Worm (Caenorhabditis elegans): ENCODE measurements around the gene glb-13.

Gene glb-13

DNA sequence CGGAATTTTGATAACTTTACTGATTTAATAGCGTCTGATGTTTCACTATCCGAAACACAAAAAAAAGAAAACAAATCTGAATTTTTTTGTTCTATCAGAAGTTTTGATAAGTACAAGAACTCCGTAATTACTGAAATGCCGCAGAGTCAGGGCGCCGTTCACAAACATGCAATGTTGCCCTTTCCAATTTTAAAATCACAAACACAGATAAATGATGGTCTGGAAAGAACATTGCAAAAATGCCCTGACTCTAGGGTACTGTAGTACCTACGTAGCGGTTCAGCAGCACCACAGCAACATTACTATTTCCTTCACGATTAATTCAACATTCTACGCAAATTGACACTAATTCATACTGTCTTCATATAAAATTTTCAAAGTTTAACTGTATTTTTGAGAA is 28.4 kb upstream of the glb-13 start:
- TF ChIP-seq blmp-1 (tag; optimal IDR thresholded peaks at IDR 0.05), result no peak
- TF ChIP-seq zip-8 (tag; optimal IDR thresholded peaks at IDR 0.05), result no peak

DNA sequence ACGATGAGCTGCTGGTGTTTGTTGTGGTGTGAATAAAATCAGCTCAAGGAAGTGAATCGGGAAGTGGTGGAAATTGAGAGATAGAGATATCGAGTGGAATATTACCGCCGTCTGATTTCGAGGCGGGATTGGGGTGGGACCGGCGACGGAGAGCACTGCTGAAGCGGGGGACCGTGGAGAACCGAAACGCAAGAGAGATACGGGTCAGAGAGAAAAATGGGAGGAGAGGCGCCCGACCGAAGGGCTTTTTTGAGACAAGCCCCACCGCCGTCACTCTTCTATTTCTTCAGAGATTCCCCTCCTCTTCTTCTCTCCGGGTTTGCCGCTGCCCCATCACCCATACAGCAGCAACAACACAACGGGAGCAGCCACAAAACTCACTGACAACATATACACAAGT is 27.8 kb upstream of the glb-13 start:
- TF ChIP-seq lin-32 (GFP tag; optimal IDR thresholded peaks at IDR 0.05), result no peak
- no peak for TF ChIP-seq flh-1 (GFP tag; optimal IDR thresholded peaks at IDR 0.05)
- no peak for TF ChIP-seq mls-2 (tag; optimal IDR thresholded peaks at IDR 0.05)
- no peak for TF ChIP-seq snpc-4 (tag; optimal IDR thresholded peaks at IDR 0.05)
- no peak for TF ChIP-seq nhr-28 (tag; optimal IDR thresholded peaks at IDR 0.05)
- TF ChIP-seq ceh-43 (GFP tag; optimal IDR thresholded peaks at IDR 0.05), result no peak
- no peak for TF ChIP-seq nhr-12 (tag; optimal IDR thresholded peaks at IDR 0.05)
- no peak for TF ChIP-seq hlh-1 (tag; optimal IDR thresholded peaks at IDR 0.05)
- no peak for TF ChIP-seq ham-2 (GFP tag; optimal IDR thresholded peaks at IDR 0.05)
- TF ChIP-seq sem-2 (GFP tag; optimal IDR thresholded peaks at IDR 0.05), result no peak
- TF ChIP-seq ces-1 (GFP tag; optimal IDR thresholded peaks at IDR 0.05), result no peak
- no peak for TF ChIP-seq unc-62 (GFP tag; optimal IDR thresholded peaks at IDR 0.05)
- TF ChIP-seq tbx-8 (GFP tag; optimal IDR thresholded peaks at IDR 0.05), result no peak
- TF ChIP-seq unc-120 (tag; optimal IDR thresholded peaks at IDR 0.05; ENCODE audit: poor library complexity, severe bottlenecking), result no peak
- no peak for TF ChIP-seq ceh-39 (tag; optimal IDR thresholded peaks at IDR 0.05)
- no peak for TF ChIP-seq pha-4 (tag; optimal IDR thresholded peaks at IDR 0.05)

DNA sequence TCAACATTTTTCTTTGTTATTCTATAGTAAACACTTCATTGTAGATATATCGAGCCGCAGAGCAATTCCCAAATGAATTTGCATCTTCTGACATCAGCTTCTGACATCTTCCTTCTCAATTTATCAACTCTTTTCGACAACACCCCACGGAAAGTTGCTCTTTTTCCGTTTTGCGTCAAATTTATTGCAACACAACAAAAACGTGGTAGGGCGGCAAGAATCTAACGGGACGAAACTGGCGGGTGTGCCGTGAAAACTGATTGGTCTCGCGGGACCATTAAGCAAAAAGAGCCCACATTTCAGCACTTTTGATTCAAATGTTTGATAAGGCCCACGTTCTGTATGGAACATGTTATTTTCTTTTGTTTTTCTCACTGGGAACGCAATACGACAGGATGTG is 26.5 kb upstream of the glb-13 start:
- TF ChIP-seq M03D4.4 (tag; optimal IDR thresholded peaks at IDR 0.05) (no peak), unc-62 (GFP tag; optimal IDR thresholded peaks at IDR 0.05) (peak; percentile 54)

DNA sequence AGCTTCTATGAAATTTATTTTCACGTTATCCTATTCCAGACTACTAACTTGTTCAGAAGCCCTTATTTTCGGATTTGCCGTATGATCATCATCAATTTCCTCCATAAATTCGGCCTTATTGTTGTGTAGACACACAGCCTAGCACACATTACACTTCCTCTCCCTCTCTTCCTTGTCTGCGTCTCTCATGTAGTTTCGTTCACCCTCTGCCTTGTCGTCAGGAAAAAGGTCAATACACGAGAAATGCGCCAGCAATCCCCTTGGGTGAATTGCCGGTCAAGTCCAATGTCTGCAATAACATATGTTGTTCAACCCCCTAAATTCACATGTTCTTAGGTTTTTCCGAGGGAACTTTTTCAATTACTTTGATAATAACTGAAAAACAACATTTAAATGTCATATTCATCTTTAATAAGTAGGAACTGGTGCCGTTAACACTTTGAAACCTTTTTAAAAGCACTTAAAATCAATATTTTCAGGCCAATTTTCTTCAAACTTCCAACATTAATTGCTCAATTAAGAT is 15.7 kb upstream of the glb-13 start, which contains the start of gene F17E5.2:
Gene F17E5.2 (plus strand): TSS at position 473 of the 523 bp plus-strand sequence.
- TF ChIP-seq tbx-8 (GFP tag; optimal IDR thresholded peaks at IDR 0.05) (no peak), blmp-1 (tag; optimal IDR thresholded peaks at IDR 0.05) (no peak), unc-62 (GFP tag; optimal IDR thresholded peaks at IDR 0.05) (peak; percentile 76), cnd-1 (tag; optimal IDR thresholded peaks at IDR 0.05) (peak; percentile 47), ceh-43 (GFP tag; optimal IDR thresholded peaks at IDR 0.05) (no peak), mls-2 (tag; optimal IDR thresholded peaks at IDR 0.05) (peak; percentile 66), ces-1 (GFP tag; optimal IDR thresholded peaks at IDR 0.05) (peak; percentile 48), unc-120 (tag; optimal IDR thresholded peaks at IDR 0.05; ENCODE audit: poor library complexity, severe bottlenecking) (peak; percentile 67), lsy-2 (tag; optimal IDR thresholded peaks at IDR 0.05) (peak; percentile 66), unc-39 (tag; optimal IDR thresholded peaks at IDR 0.05) (no peak), lin-32 (GFP tag; optimal IDR thresholded peaks at IDR 0.05) (peak; percentile 70), M03D4.4 (tag; optimal IDR thresholded peaks at IDR 0.05) (peak; percentile 38), nhr-2 (tag; optimal IDR thresholded peaks at IDR 0.05) (peak; percentile 69), mab-5 (tag; optimal IDR thresholded peaks at IDR 0.05) (peak; percentile 24), pha-4 (tag; optimal IDR thresholded peaks at IDR 0.05) (peak; percentile 96), bed-3 (GFP tag; optimal IDR thresholded peaks at IDR 0.05) (no peak), ham-2 (GFP tag; optimal IDR thresholded peaks at IDR 0.05) (peak; percentile 47), ceh-39 (tag; optimal IDR thresholded peaks at IDR 0.05) (no peak), nhr-12 (tag; optimal IDR thresholded peaks at IDR 0.05) (no peak), nhr-28 (tag; optimal IDR thresholded peaks at IDR 0.05) (no peak), lin-13 (tag; optimal IDR thresholded peaks at IDR 0.05) (peak; percentile 90), mep-1 (tag; optimal IDR thresholded peaks at IDR 0.05) (peak; percentile 93), sem-2 (GFP tag; optimal IDR thresholded peaks at IDR 0.05) (no peak), nhr-237 (tag; optimal IDR thresholded peaks at IDR 0.05) (peak; percentile 85), ztf-11 (tag; optimal IDR thresholded peaks at IDR 0.05) (no peak), hlh-1 (tag; optimal IDR thresholded peaks at IDR 0.05) (peak; percentile 83)

DNA sequence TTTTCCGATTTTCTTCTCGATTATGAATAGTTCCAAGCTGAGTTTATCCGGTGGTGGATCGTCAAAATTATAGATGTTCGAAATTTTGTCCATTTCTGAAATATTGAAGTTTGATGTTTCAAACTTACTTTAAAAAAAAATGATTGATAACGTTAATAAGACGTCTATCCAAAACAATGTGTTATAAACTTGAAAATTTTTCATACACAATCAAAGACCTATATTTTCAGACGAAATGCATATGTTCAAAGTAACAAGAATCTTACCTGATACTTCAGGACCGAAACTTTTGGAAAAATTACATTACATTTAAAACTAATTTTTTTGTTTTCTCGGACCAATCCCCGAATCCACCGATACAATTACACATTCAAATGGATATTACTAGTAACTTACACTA is 13.2 kb upstream of the glb-13 start, which contains the start of gene nekl-3:
Gene nekl-3 (minus strand): TSS at position 101 of the 400 bp plus-strand sequence.
- no peak for TF ChIP-seq unc-62 (GFP tag; optimal IDR thresholded peaks at IDR 0.05)
- no peak for TF ChIP-seq unc-39 (tag; optimal IDR thresholded peaks at IDR 0.05)
- no peak for TF ChIP-seq ceh-39 (tag; optimal IDR thresholded peaks at IDR 0.05)
- TF ChIP-seq nhr-12 (tag; optimal IDR thresholded peaks at IDR 0.05), result no peak
- TF ChIP-seq hlh-1 (tag; optimal IDR thresholded peaks at IDR 0.05), result no peak
- no peak for TF ChIP-seq ham-2 (GFP tag; optimal IDR thresholded peaks at IDR 0.05)
- TF ChIP-seq sptf-1 (tag; optimal IDR thresholded peaks at IDR 0.05), result no peak
- no peak for TF ChIP-seq snpc-4 (tag; optimal IDR thresholded peaks at IDR 0.05)
- TF ChIP-seq sem-2 (GFP tag; optimal IDR thresholded peaks at IDR 0.05), result no peak
- no peak for TF ChIP-seq drap-1 (GFP tag; optimal IDR thresholded peaks at IDR 0.05)
- no peak for TF ChIP-seq flh-1 (GFP tag; optimal IDR thresholded peaks at IDR 0.05)
- no peak for TF ChIP-seq nhr-2 (tag; optimal IDR thresholded peaks at IDR 0.05)
- TF ChIP-seq cnd-1 (tag; optimal IDR thresholded peaks at IDR 0.05), result no peak
- no peak for TF ChIP-seq M03D4.4 (tag; optimal IDR thresholded peaks at IDR 0.05)

Measured in whole organism, mixed stage, embryonic.